Worm (Caenorhabditis elegans) whole organism, early embryonic: ENCODE data around the gene H40L08.9.
A peak's percentile ranks its signal among the peaks of the same experiment; 100 is the strongest.

Experiments used
- B0310.2 ChIP-seq: sonication (generic microtip); optimal IDR thresholded peaks from 2 replicates; lab custom pipeline; 2016; ENCODE audit warnings: mild to moderate bottlenecking, missing genetic modification characterization, missing compliant biosample characterization
- F13C5.2 ChIP-seq: sonication (generic microtip); optimal IDR thresholded peaks from 2 replicates; lab custom pipeline; 2017; ENCODE audit warnings: mild to moderate bottlenecking, missing genetic modification characterization, inconsistent platforms, missing compliant biosample characterization
- aly-1 ChIP-seq: sonication (generic microtip); optimal IDR thresholded peaks from 2 replicates; lab custom pipeline; 2016; ENCODE audit warnings: missing genetic modification characterization, missing compliant biosample characterization
- ama-1 ChIP-seq: fragments of 150-350 bp; optimal IDR thresholded peaks from 2 replicates; lab custom pipeline; 2014
- ceh-13 ChIP-seq: fragments of 200-800 bp; sonication (Bioruptor generic); optimal IDR thresholded peaks from 2 replicates; lab custom pipeline; 2018; ENCODE audit warnings: mild to moderate bottlenecking, missing genetic modification characterization, missing compliant biosample characterization
- ceh-36 ChIP-seq: sonication (generic microtip); optimal IDR thresholded peaks from 2 replicates; lab custom pipeline; 2016; ENCODE audit warnings: missing genetic modification characterization, inconsistent platforms, missing compliant biosample characterization
- ets-7 ChIP-seq: sonication (generic microtip); optimal IDR thresholded peaks from 2 replicates; lab custom pipeline; 2016; ENCODE audit warnings: missing genotype, missing genetic modification characterization, missing compliant biosample characterization
- flt-1 ChIP-seq: fragments of 200-800 bp; sonication (Bioruptor generic); IDR thresholded peaks from 2 replicates; pipeline ENCODE4 v1.3.6; 2022; ENCODE audit warnings: missing genetic modification characterization, missing compliant biosample characterization
- hmbx-1 ChIP-seq: sonication (generic microtip); optimal IDR thresholded peaks from 2 replicates; lab custom pipeline; 2016; ENCODE audit warnings: mild to moderate bottlenecking, missing genetic modification characterization, missing compliant biosample characterization
- hmg-4 ChIP-seq: fragments of 200-800 bp; sonication (Bioruptor generic); optimal IDR thresholded peaks from 2 replicates; lab custom pipeline; 2018; ENCODE audit warnings: mild to moderate bottlenecking, missing genetic modification characterization, missing compliant biosample characterization
- hnd-1 ChIP-seq: sonication (generic microtip); optimal IDR thresholded peaks from 2 replicates; lab custom pipeline; 2016; ENCODE audit warnings: missing genetic modification characterization, missing compliant biosample characterization
- pes-1 ChIP-seq: fragments of 200-800 bp; sonication (Bioruptor generic); IDR thresholded peaks from 2 replicates; pipeline ENCODE4 v1.3.6; 2022; ENCODE audit warnings: missing genetic modification reagents, missing genetic modification characterization, missing compliant biosample characterization
- scrt-1 ChIP-seq: fragments of 200-800 bp; sonication (Bioruptor generic); IDR thresholded peaks from 2 replicates; pipeline ENCODE4 v1.3.6; 2022; ENCODE audit warnings: missing genetic modification characterization, missing compliant biosample characterization
- sea-1 ChIP-seq: fragments of 200-800 bp; sonication (Bioruptor generic); conservative IDR thresholded peaks from 2 replicates; pipeline ENCODE4 v1.3.6; 2022; ENCODE audit warnings: missing genetic modification characterization, missing compliant biosample characterization
- tbx-11 ChIP-seq: fragments of 200-800 bp; sonication (Bioruptor generic); IDR thresholded peaks from 2 replicates; pipeline ENCODE4 v1.3.6; 2022; ENCODE audit warnings: missing genetic modification characterization, missing compliant biosample characterization
- tbx-37 ChIP-seq: fragments of 200-800 bp; sonication (Bioruptor generic); conservative IDR thresholded peaks from 2 replicates; pipeline ENCODE4 v1.3.6; 2022; ENCODE audit warnings: missing genetic modification reagents, missing genetic modification characterization, missing compliant biosample characterization
- tra-4 ChIP-seq: sonication (generic microtip); optimal IDR thresholded peaks from 2 replicates; lab custom pipeline; 2017; ENCODE audit warnings: missing genetic modification characterization, missing compliant biosample characterization

H40L08.9 gene

ce11 chrX:15039029-15039695 is 37.1 kb downstream of the H40L08.9 start:
- no peak for TF ChIP-seq flt-1 (GFP tag; lab: Robert Waterston, UW)
- no peak for TF ChIP-seq scrt-1 (GFP tag; lab: Robert Waterston, UW)
- no peak for TF ChIP-seq tbx-37
- TF ChIP-seq ets-7 = no peak
- no peak for TF ChIP-seq hmbx-1 (tag; lab: Kevin White, UChicago)
- no peak for TF ChIP-seq sea-1 (GFP tag; lab: Robert Waterston, UW)
- no peak for TF ChIP-seq hnd-1 (tag; lab: Kevin White, UChicago)
- TF ChIP-seq tbx-11 (GFP tag; lab: Robert Waterston, UW) = no peak
- no peak for TF ChIP-seq ceh-36 (tag; lab: Kevin White, UChicago)
- TF ChIP-seq hmg-4 (GFP tag; lab: Kevin White, UChicago) = no peak

- TF ChIP-seq F13C5.2 (tag; lab: Kevin White, UChicago) (no peak), ama-1 (no peak), flt-1 (GFP tag; lab: Robert Waterston, UW) (no peak), ets-7 (no peak), B0310.2 (tag; lab: Kevin White, UChicago) (no peak)
Measured at ce11 chrX:15036287-15036686, 40.0 kb downstream of the H40L08.9 start.

DNA sequence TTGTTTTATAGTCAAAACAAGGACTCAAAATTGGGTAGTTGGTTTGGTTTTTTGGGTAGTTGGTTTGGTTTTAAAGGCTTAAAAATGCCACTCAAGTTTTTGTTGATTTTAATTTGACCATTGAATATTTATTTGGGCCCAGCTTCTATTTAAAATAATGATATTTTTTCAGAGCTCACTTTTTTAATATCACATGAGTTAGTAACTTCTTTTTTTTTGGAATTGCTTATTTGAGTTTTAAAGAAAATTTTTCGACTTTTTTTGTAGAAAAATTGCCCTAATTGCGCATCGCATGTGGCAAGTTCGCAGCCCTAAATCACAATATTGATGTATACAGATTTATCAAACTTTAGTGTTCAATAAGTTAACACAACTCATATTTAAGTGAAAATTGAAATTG is 40.5 kb downstream of the H40L08.9 start:
- TF ChIP-seq hmbx-1 (tag; lab: Kevin White, UChicago) (no peak), tbx-11 (GFP tag; lab: Robert Waterston, UW) (no peak), sea-1 (GFP tag; lab: Robert Waterston, UW) (no peak), B0310.2 (tag; lab: Kevin White, UChicago) (no peak), ceh-36 (tag; lab: Kevin White, UChicago) (no peak), hnd-1 (tag; lab: Kevin White, UChicago) (no peak), pes-1 (GFP tag; lab: Robert Waterston, UW) (no peak), tra-4 (no peak)

- TF ChIP-seq ceh-36 (tag; lab: Kevin White, UChicago) (peak; percentile 75), B0310.2 (tag; lab: Kevin White, UChicago) (no peak)
Measured at ce11 chrX:15034787-15035186, 41.5 kb downstream of the H40L08.9 start, which contains the start of gene dsc-1. Gene dsc-1, minus strand, starts transcription at chrX:15034832.

- TF ChIP-seq ceh-36 (tag; lab: Kevin White, UChicago) (no peak), pes-1 (GFP tag; lab: Robert Waterston, UW) (no peak), tra-4 (no peak), flt-1 (GFP tag; lab: Robert Waterston, UW) (no peak), ama-1 (no peak), ets-7 (no peak), sea-1 (GFP tag; lab: Robert Waterston, UW) (no peak), F13C5.2 (tag; lab: Kevin White, UChicago) (no peak), B0310.2 (tag; lab: Kevin White, UChicago) (no peak), hmbx-1 (tag; lab: Kevin White, UChicago) (no peak), scrt-1 (GFP tag; lab: Robert Waterston, UW) (no peak), aly-1 (tag; lab: Kevin White, UChicago) (no peak), hnd-1 (tag; lab: Kevin White, UChicago) (no peak), tbx-11 (GFP tag; lab: Robert Waterston, UW) (no peak), hmg-4 (GFP tag; lab: Kevin White, UChicago) (no peak), ceh-13 (GFP tag; lab: Kevin White, UChicago) (no peak), tbx-37 (no peak)
Measured at ce11 chrX:15027997-15028396, 48.3 kb downstream of the H40L08.9 start.

DNA sequence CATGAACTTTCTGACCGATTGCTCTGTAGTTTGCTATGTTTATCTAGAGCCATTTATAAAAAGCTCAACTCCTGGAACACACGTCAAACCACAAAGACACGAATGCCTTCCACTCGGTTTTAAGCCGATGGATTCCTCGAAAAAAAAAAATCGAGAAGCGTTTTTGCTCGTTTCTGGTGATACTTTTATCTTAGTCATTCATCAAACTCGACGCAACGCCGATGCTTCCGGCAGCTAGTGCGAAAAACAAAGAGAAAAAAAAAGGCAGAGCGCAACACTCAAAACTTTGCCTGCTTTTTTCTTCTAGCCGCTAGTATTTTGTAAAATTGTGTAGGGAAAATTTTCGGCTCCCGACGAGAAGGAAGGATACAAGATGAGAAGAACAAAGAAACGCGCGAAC is 48.7 kb downstream of the H40L08.9 start:
- TF ChIP-seq ets-7 = no peak
- no peak for TF ChIP-seq F13C5.2 (tag; lab: Kevin White, UChicago)
- TF ChIP-seq ceh-36 (tag; lab: Kevin White, UChicago) = no peak
- no peak for TF ChIP-seq tbx-37
